Worm (Caenorhabditis elegans): ENCODE measurements around the gene F37C4.8.

F37C4.8 gene

ce11 chrIV:3866018-3866417 is 15.0 kb downstream of the F37C4.8 start:
- TF ChIP-seq tab-1 (GFP tag; IDR thresholded peaks at IDR 0.05), result no peak

ce11 chrIV:3864944-3865343 is 16.1 kb downstream of the F37C4.8 start, which contains the start of gene aat-8:
TSS of gene aat-8 (minus strand) at chrIV:3865044.
- TF ChIP-seq ref-1 (GFP tag; conservative IDR thresholded peaks at IDR 0.05) (no peak), tab-1 (GFP tag; IDR thresholded peaks at IDR 0.05) (no peak), ztf-29 (GFP tag; IDR thresholded peaks at IDR 0.05) (no peak), flt-1 (GFP tag; IDR thresholded peaks at IDR 0.05) (no peak), cog-1 (tag; optimal IDR thresholded peaks at IDR 0.05) (no peak), ztf-23 (GFP tag; IDR thresholded peaks at IDR 0.05) (no peak), T22C8.4 (GFP tag; IDR thresholded peaks at IDR 0.05) (no peak), klf-2 (GFP tag; conservative IDR thresholded peaks at IDR 0.05) (no peak), med-1 (GFP tag; optimal IDR thresholded peaks at IDR 0.05; ENCODE audit: insufficient read depth) (no peak)

ce11 chrIV:3862948-3863347 is 18.1 kb downstream of the F37C4.8 start:
- TF ChIP-seq klf-2 (GFP tag; conservative IDR thresholded peaks at IDR 0.05), result no peak
- TF ChIP-seq cog-1 (tag; optimal IDR thresholded peaks at IDR 0.05), result no peak
- TF ChIP-seq ref-1 (GFP tag; conservative IDR thresholded peaks at IDR 0.05), result no peak
- no peak for TF ChIP-seq med-1 (GFP tag; optimal IDR thresholded peaks at IDR 0.05; ENCODE audit: insufficient read depth)
- TF ChIP-seq tab-1 (GFP tag; IDR thresholded peaks at IDR 0.05), result no peak
- no peak for TF ChIP-seq flt-1 (GFP tag; IDR thresholded peaks at IDR 0.05)

ce11 chrIV:3860419-3860818 is 20.6 kb downstream of the F37C4.8 start:
- TF ChIP-seq T22C8.4 (GFP tag; IDR thresholded peaks at IDR 0.05) (no peak), flt-1 (GFP tag; IDR thresholded peaks at IDR 0.05) (no peak), ztf-23 (GFP tag; IDR thresholded peaks at IDR 0.05) (no peak), cog-1 (tag; optimal IDR thresholded peaks at IDR 0.05) (no peak), tab-1 (GFP tag; IDR thresholded peaks at IDR 0.05) (no peak), ztf-29 (GFP tag; IDR thresholded peaks at IDR 0.05) (no peak), klf-2 (GFP tag; conservative IDR thresholded peaks at IDR 0.05) (no peak), ref-1 (GFP tag; conservative IDR thresholded peaks at IDR 0.05) (no peak)

ce11 chrIV:3859552-3859951 is 21.5 kb downstream of the F37C4.8 start:
- TF ChIP-seq klf-2 (GFP tag; conservative IDR thresholded peaks at IDR 0.05) (no peak), med-1 (GFP tag; optimal IDR thresholded peaks at IDR 0.05; ENCODE audit: insufficient read depth) (no peak), tab-1 (GFP tag; IDR thresholded peaks at IDR 0.05) (no peak), ztf-29 (GFP tag; IDR thresholded peaks at IDR 0.05) (no peak), cog-1 (tag; optimal IDR thresholded peaks at IDR 0.05) (no peak), flt-1 (GFP tag; IDR thresholded peaks at IDR 0.05) (no peak), ref-1 (GFP tag; conservative IDR thresholded peaks at IDR 0.05) (no peak), ztf-23 (GFP tag; IDR thresholded peaks at IDR 0.05) (no peak), T22C8.4 (GFP tag; IDR thresholded peaks at IDR 0.05) (no peak)

ce11 chrIV:3857999-3858552 is 22.9 kb downstream of the F37C4.8 start:
- no peak for TF ChIP-seq ztf-23 (GFP tag; IDR thresholded peaks at IDR 0.05)
- TF ChIP-seq T22C8.4 (GFP tag; IDR thresholded peaks at IDR 0.05), result no peak
- no peak for TF ChIP-seq ztf-29 (GFP tag; IDR thresholded peaks at IDR 0.05)
- TF ChIP-seq klf-2 (GFP tag; conservative IDR thresholded peaks at IDR 0.05), result no peak
- TF ChIP-seq tab-1 (GFP tag; IDR thresholded peaks at IDR 0.05), result no peak
- TF ChIP-seq flt-1 (GFP tag; IDR thresholded peaks at IDR 0.05), result no peak
- no peak for TF ChIP-seq ref-1 (GFP tag; conservative IDR thresholded peaks at IDR 0.05)
- no peak for TF ChIP-seq cog-1 (tag; optimal IDR thresholded peaks at IDR 0.05)
- TF ChIP-seq med-1 (GFP tag; optimal IDR thresholded peaks at IDR 0.05; ENCODE audit: insufficient read depth), result no peak

ce11 chrIV:3856190-3856589 is 24.8 kb downstream of the F37C4.8 start:
- TF ChIP-seq cog-1 (tag; optimal IDR thresholded peaks at IDR 0.05), result no peak

ce11 chrIV:3855543-3855942 is 25.5 kb downstream of the F37C4.8 start, which contains the start of gene zag-1:
TSS of gene zag-1 (plus strand) at chrIV:3855843.
- TF ChIP-seq ref-1 (GFP tag; conservative IDR thresholded peaks at IDR 0.05) (no peak), flt-1 (GFP tag; IDR thresholded peaks at IDR 0.05) (0 out of 2 replicates have a peak, but pooled peaks have one; percentile 14), cog-1 (tag; optimal IDR thresholded peaks at IDR 0.05) (no peak), ztf-23 (GFP tag; IDR thresholded peaks at IDR 0.05) (no peak), med-1 (GFP tag; optimal IDR thresholded peaks at IDR 0.05; ENCODE audit: insufficient read depth) (no peak), T22C8.4 (GFP tag; IDR thresholded peaks at IDR 0.05) (no peak)

- TF ChIP-seq ztf-23 (GFP tag; IDR thresholded peaks at IDR 0.05) (0 out of 2 replicates have a peak, but pooled peaks have one; percentile 28), klf-2 (GFP tag; conservative IDR thresholded peaks at IDR 0.05) (no peak)
Measured at ce11 chrIV:3854606-3855005, 26.4 kb downstream of the F37C4.8 start.

ce11 chrIV:3853557-3853956 is 27.5 kb downstream of the F37C4.8 start:
- TF ChIP-seq klf-2 (GFP tag; conservative IDR thresholded peaks at IDR 0.05), result no peak
- TF ChIP-seq tab-1 (GFP tag; IDR thresholded peaks at IDR 0.05), result no peak
- TF ChIP-seq flt-1 (GFP tag; IDR thresholded peaks at IDR 0.05), result no peak
- TF ChIP-seq cog-1 (tag; optimal IDR thresholded peaks at IDR 0.05), result no peak
- no peak for TF ChIP-seq ztf-23 (GFP tag; IDR thresholded peaks at IDR 0.05)
- TF ChIP-seq med-1 (GFP tag; optimal IDR thresholded peaks at IDR 0.05; ENCODE audit: insufficient read depth), result no peak
- TF ChIP-seq ztf-29 (GFP tag; IDR thresholded peaks at IDR 0.05), result no peak
- TF ChIP-seq ref-1 (GFP tag; conservative IDR thresholded peaks at IDR 0.05), result no peak

ce11 chrIV:3848985-3849384 is 32.0 kb downstream of the F37C4.8 start:
- no peak for TF ChIP-seq tab-1 (GFP tag; IDR thresholded peaks at IDR 0.05)
- TF ChIP-seq cog-1 (tag; optimal IDR thresholded peaks at IDR 0.05), result no peak
- no peak for TF ChIP-seq ztf-23 (GFP tag; IDR thresholded peaks at IDR 0.05)
- no peak for TF ChIP-seq T22C8.4 (GFP tag; IDR thresholded peaks at IDR 0.05)
- no peak for TF ChIP-seq flt-1 (GFP tag; IDR thresholded peaks at IDR 0.05)
- TF ChIP-seq med-1 (GFP tag; optimal IDR thresholded peaks at IDR 0.05; ENCODE audit: insufficient read depth), result no peak
- no peak for TF ChIP-seq klf-2 (GFP tag; conservative IDR thresholded peaks at IDR 0.05)
- no peak for TF ChIP-seq ref-1 (GFP tag; conservative IDR thresholded peaks at IDR 0.05)
